Fruit fly (Drosophila melanogaster) whole organism, pupa: Measurements from ENCODE around the gene mRpL46.
A peak's percentile ranks its signal among the peaks of the same experiment; 100 is the strongest.

Experiments
- CG10348 ChIP-seq: fragments of 200-800 bp; sonication (Bioruptor generic); IDR thresholded peaks from 2 replicates; pipeline ENCODE4 v1.3.6; 2022; ENCODE audit warnings: missing biosample characterization, missing genetic modification characterization
- CG12605 ChIP-seq: fragments of 200-800 bp; sonication (Bioruptor generic); IDR thresholded peaks from 2 replicates; pipeline ENCODE4 v1.3.6; 2022; ENCODE audit warnings: missing biosample characterization, missing genetic modification characterization
- CG13204 ChIP-seq: fragments of 200-800 bp; sonication (Bioruptor generic); optimal IDR thresholded peaks from 2 replicates; lab custom pipeline; 2018; ENCODE audit warnings: missing biosample characterization, mild to moderate bottlenecking, missing genetic modification characterization, moderate library complexity
- CG14655 ChIP-seq: fragments of 200-800 bp; sonication (Bioruptor generic); optimal IDR thresholded peaks from 3 replicates; lab custom pipeline; 2017; ENCODE audit warnings: mild to moderate bottlenecking, missing biosample characterization, missing genetic modification reagents, missing genetic modification characterization
- CG15710 ChIP-seq: fragments of 200-800 bp; sonication (Bioruptor generic); optimal IDR thresholded peaks from 2 replicates; lab custom pipeline; 2018; ENCODE audit warnings: missing biosample characterization, mild to moderate bottlenecking, missing genetic modification characterization, moderate library complexity
- CG17806 ChIP-seq: fragments of 200-800 bp; sonication (Bioruptor generic); optimal IDR thresholded peaks from 2 replicates; lab custom pipeline; 2018; ENCODE audit warnings: missing biosample characterization, mild to moderate bottlenecking, missing genetic modification characterization, moderate library complexity
- CG32121 ChIP-seq: fragments of 200-800 bp; sonication (Bioruptor generic); IDR thresholded peaks from 2 replicates; pipeline ENCODE4 v1.3.6; 2022; ENCODE audit warnings: missing biosample characterization, missing genetic modification characterization
- CG34367 ChIP-seq: fragments of 200-800 bp; sonication (Bioruptor generic); optimal IDR thresholded peaks from 2 replicates; lab custom pipeline; 2018; ENCODE audit warnings: missing biosample characterization, mild to moderate bottlenecking, missing genetic modification characterization
- CG4496 ChIP-seq: fragments of 200-800 bp; sonication (Bioruptor generic); IDR thresholded peaks from 3 replicates; pipeline ENCODE4 v1.3.6; 2022; ENCODE audit warnings: missing biosample characterization, missing genetic modification characterization
- CG8159 ChIP-seq: fragments of 200-800 bp; sonication (Bioruptor generic); optimal IDR thresholded peaks from 3 replicates; lab custom pipeline; 2018; ENCODE audit warnings: missing biosample characterization, mild to moderate bottlenecking, missing genetic modification characterization, moderate library complexity
- CG8301 ChIP-seq: fragments of 200-800 bp; sonication (Bioruptor generic); optimal IDR thresholded peaks from 2 replicates; lab custom pipeline; 2018; ENCODE audit warnings: missing biosample characterization, mild to moderate bottlenecking, missing genetic modification characterization
- CG9948 ChIP-seq: fragments of 200-800 bp; sonication (Bioruptor generic); optimal IDR thresholded peaks from 2 replicates; lab custom pipeline; 2018; ENCODE audit warnings: missing biosample characterization, mild to moderate bottlenecking, missing genetic modification characterization, moderate library complexity
- D1 ChIP-seq: fragments of 200-800 bp; sonication (Bioruptor generic); optimal IDR thresholded peaks from 2 replicates; lab custom pipeline; 2018; ENCODE audit warnings: missing biosample characterization, mild to moderate bottlenecking, missing genetic modification characterization, moderate library complexity
- EcR ChIP-seq: fragments of 200-800 bp; sonication (Bioruptor generic); optimal IDR thresholded peaks from 3 replicates; lab custom pipeline; 2019; ENCODE audit warnings: missing biosample characterization, missing genetic modification characterization, mild to moderate bottlenecking, moderate library complexity, missing genetic modification reagents
- Ets98B ChIP-seq: fragments of 200-800 bp; sonication (Bioruptor generic); IDR thresholded peaks from 2 replicates; pipeline ENCODE4 v1.3.6; 2022; ENCODE audit warnings: missing biosample characterization, missing genetic modification characterization
- Pif1A ChIP-seq: fragments of 200-800 bp; sonication (Bioruptor generic); optimal IDR thresholded peaks from 3 replicates; lab custom pipeline; 2016; ENCODE audit warnings: missing biosample characterization, missing genetic modification characterization
- Pif1B ChIP-seq: fragments of 200-800 bp; sonication (Bioruptor generic); optimal IDR thresholded peaks from 3 replicates; lab custom pipeline; 2016; ENCODE audit warnings: missing biosample characterization, missing genetic modification characterization
- Snoo ChIP-seq: fragments of 200-800 bp; sonication (Bioruptor generic); optimal IDR thresholded peaks from 3 replicates; lab custom pipeline; 2017; ENCODE audit warnings: missing biosample characterization, mild to moderate bottlenecking, missing genetic modification characterization, inconsistent platforms
- fd96Ca ChIP-seq: fragments of 200-800 bp; sonication (Bioruptor generic); IDR thresholded peaks from 3 replicates; pipeline ENCODE4 v1.3.6; 2022; ENCODE audit warnings: missing biosample characterization, missing genetic modification characterization
- gl ChIP-seq: fragments of 200-800 bp; sonication (Bioruptor generic); optimal IDR thresholded peaks from 2 replicates; lab custom pipeline; 2018; ENCODE audit warnings: missing biosample characterization, mild to moderate bottlenecking, missing genetic modification characterization
- rn ChIP-seq: fragments of 200-800 bp; sonication (Bioruptor generic); IDR thresholded peaks from 2 replicates; pipeline ENCODE4 v1.3.6; 2022; ENCODE audit warnings: missing biosample characterization, missing genetic modification characterization

mRpL46 gene

DNA sequence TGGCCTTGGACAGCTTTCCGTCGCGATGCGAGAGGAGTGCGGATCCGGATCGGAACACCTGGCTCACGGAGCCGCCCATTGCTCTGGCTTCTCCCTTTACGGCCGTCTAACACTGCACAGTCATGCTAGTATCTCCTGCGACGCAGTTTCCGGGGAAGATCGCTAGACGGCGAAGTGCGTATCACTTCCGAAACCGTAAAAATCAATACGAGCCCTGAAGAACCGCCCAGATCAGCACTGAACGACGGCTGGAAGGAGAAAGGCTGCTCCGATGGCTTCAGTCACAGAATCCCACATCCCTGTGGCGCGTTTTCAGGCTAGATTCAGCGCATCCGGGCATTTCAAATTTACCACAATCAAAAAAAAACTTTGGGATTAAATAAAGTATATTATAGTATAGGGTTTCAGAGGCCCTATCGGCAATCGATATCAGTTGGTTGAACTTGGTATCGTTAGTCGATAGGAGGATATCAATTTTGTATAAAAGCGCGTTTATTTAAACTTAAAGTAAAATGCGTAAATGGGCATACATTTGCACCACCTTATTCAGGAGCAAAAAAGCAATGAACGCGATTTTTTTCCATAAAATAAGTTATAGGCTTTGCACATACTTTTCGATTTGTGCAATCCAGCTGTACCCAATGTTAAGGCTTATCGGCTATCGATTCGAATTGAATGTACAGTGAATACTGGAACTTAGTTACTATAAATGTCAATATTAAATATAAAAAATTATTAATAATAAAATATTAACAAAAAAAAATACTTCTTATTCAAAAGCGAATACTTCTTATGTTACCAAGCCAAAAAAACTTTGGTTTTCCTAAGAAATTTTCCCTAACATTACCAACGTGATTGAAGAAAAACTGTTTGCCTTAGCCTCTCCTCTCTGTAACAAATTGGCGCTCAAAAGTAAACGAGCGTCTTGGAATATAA is 2.3 kb upstream of the mRpL46 start, which contains the start of the genes CG13933 and PolD2:
Gene CG13933 (minus strand): TSS at position 435 of the 936 bp plus-strand sequence.
Gene PolD2 (plus strand): TSS at position 921 of the 936 bp plus-strand sequence.
- no peak for TF ChIP-seq EcR (GFP tag; lab: Kevin White, UChicago)
- no peak for TF ChIP-seq Pif1A (GFP tag; lab: Kevin White, UChicago)
- peak; percentile 97 for TF ChIP-seq CG34367
- peak; percentile 90 for TF ChIP-seq rn (GFP tag; lab: Robert Waterston, UW)
- TF ChIP-seq fd96Ca (GFP tag; lab: Robert Waterston, UW): peak; percentile 86
- TF ChIP-seq gl: peak; percentile 5
- TF ChIP-seq Pif1B (GFP tag; lab: Kevin White, UChicago): peak; percentile 95
- peak; percentile 98 for TF ChIP-seq CG4496 (GFP tag; lab: Robert Waterston, UW)
- TF ChIP-seq CG32121 (GFP tag; lab: Robert Waterston, UW): peak; percentile 97
- TF ChIP-seq CG15710 (tag; lab: Kevin White, UChicago): peak; percentile 99
- no peak for TF ChIP-seq CG14655
- no peak for TF ChIP-seq D1
- no peak for TF ChIP-seq Snoo (tag; lab: Kevin White, UChicago)
- peak; percentile 82 for TF ChIP-seq CG9948 (tag; lab: Kevin White, UChicago)
- no peak for TF ChIP-seq CG8301
- peak; percentile 91 for TF ChIP-seq CG8159 (tag; lab: Kevin White, UChicago)
- peak; percentile 97 for TF ChIP-seq Ets98B
- peak; percentile 87 for TF ChIP-seq CG12605
- TF ChIP-seq CG13204 (GFP tag; lab: Kevin White, UChicago): no peak
- peak; percentile 94 for TF ChIP-seq CG10348 (GFP tag; lab: Robert Waterston, UW)
- TF ChIP-seq CG17806 (tag; lab: Kevin White, UChicago): peak; percentile 92

- TF ChIP-seq fd96Ca (GFP tag; lab: Robert Waterston, UW) (no peak), D1 (no peak), CG13204 (GFP tag; lab: Kevin White, UChicago) (no peak), CG9948 (tag; lab: Kevin White, UChicago) (no peak), CG14655 (no peak), CG4496 (GFP tag; lab: Robert Waterston, UW) (no peak)
Observed at dm6 chr3L:1784092-1784491, 6.9 kb downstream of the mRpL46 start.

DNA sequence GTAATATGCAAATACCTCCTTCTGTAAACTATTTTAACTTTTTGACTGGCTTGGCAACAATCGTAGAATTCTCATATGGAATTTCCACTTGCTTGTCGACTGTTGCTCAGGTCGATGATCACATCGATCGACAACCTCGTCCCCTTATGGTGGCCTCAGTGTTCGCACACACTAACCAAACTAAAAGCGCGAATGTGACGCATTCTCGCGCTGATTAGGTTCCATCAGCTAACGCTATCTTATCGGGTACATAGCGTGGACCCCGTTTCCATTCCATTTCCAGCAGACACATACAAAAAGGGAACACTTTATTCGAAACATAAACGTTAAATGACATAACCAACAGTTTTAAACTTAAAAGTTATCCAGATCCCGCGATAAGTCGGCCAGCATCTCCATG is 12.1 kb downstream of the mRpL46 start:
- TF ChIP-seq EcR (GFP tag; lab: Kevin White, UChicago) (peak; percentile 33), CG17806 (tag; lab: Kevin White, UChicago) (no peak)

dm6 chr3L:1794164-1794942 is 17.1 kb downstream of the mRpL46 start:
- no peak for TF ChIP-seq CG9948 (tag; lab: Kevin White, UChicago)
- no peak for TF ChIP-seq CG8159 (tag; lab: Kevin White, UChicago)
- no peak for TF ChIP-seq CG34367
- no peak for TF ChIP-seq Pif1A (GFP tag; lab: Kevin White, UChicago)
- TF ChIP-seq CG15710 (tag; lab: Kevin White, UChicago): no peak
- TF ChIP-seq CG17806 (tag; lab: Kevin White, UChicago): no peak
- TF ChIP-seq CG10348 (GFP tag; lab: Robert Waterston, UW): no peak
- TF ChIP-seq CG4496 (GFP tag; lab: Robert Waterston, UW): peak; percentile 30; the same call in 1 of the 3 replicates
- TF ChIP-seq Snoo (tag; lab: Kevin White, UChicago): no peak
- no peak; the same call in 1 of the 2 replicates for TF ChIP-seq Ets98B
- no peak for TF ChIP-seq gl
- TF ChIP-seq CG14655: no peak
- TF ChIP-seq fd96Ca (GFP tag; lab: Robert Waterston, UW): peak; percentile 20; the same call in 1 of the 3 replicates
- TF ChIP-seq CG12605: peak; percentile 50; the same call in 1 of the 2 replicates
- TF ChIP-seq rn (GFP tag; lab: Robert Waterston, UW): 0 out of 2 replicates have a peak, but pooled peaks have one; percentile 17
- no peak for TF ChIP-seq CG8301
- TF ChIP-seq Pif1B (GFP tag; lab: Kevin White, UChicago): no peak
- TF ChIP-seq CG32121 (GFP tag; lab: Robert Waterston, UW): peak; percentile 9; the same call in 1 of the 2 replicates
- no peak for TF ChIP-seq CG13204 (GFP tag; lab: Kevin White, UChicago)
- peak; percentile 64 for TF ChIP-seq EcR (GFP tag; lab: Kevin White, UChicago)
- TF ChIP-seq D1: no peak

- TF ChIP-seq CG8159 (tag; lab: Kevin White, UChicago) (peak; percentile 48), Pif1B (GFP tag; lab: Kevin White, UChicago) (no peak), CG32121 (GFP tag; lab: Robert Waterston, UW) (no peak), rn (GFP tag; lab: Robert Waterston, UW) (no peak), CG14655 (no peak), Pif1A (GFP tag; lab: Kevin White, UChicago) (no peak), Snoo (tag; lab: Kevin White, UChicago) (peak; percentile 28), D1 (no peak), Ets98B (no peak), CG10348 (GFP tag; lab: Robert Waterston, UW) (no peak), CG4496 (GFP tag; lab: Robert Waterston, UW) (no peak; the same call in 2 of the 3 replicates), CG8301 (no peak), CG34367 (no peak), CG17806 (tag; lab: Kevin White, UChicago) (peak; percentile 31), CG9948 (tag; lab: Kevin White, UChicago) (peak; percentile 17), CG13204 (GFP tag; lab: Kevin White, UChicago) (no peak), gl (peak; percentile 33), CG12605 (peak; percentile 60), CG15710 (tag; lab: Kevin White, UChicago) (peak; percentile 18), fd96Ca (GFP tag; lab: Robert Waterston, UW) (0 out of 3 replicates have a peak, but pooled peaks have one; percentile 4), EcR (GFP tag; lab: Kevin White, UChicago) (peak; percentile 57)
Observed at dm6 chr3L:1794943-1795696, 17.9 kb downstream of the mRpL46 start, which contains the start of the genes alpha-Spec, dlt and Cdc37. Gene alpha-Spec (minus strand): TSS chr3L:1795328. Gene dlt (minus strand): TSS chr3L:1795328. Gene Cdc37 (plus strand): TSS chr3L:1795392.
